Fruit fly (Drosophila melanogaster): ENCODE results near the gene IP3K2.

The IP3K2 gene

dm6 chrX:13258757-13259067 is 44.7 kb upstream of the IP3K2 start, which contains the start of gene comt (continued):
- TF ChIP-seq corto (GFP tag; optimal IDR thresholded peaks at IDR 0.05) (no peak), CTCF (GFP tag; optimal IDR thresholded peaks at IDR 0.05) (no peak), C15 (GFP tag; IDR thresholded peaks at IDR 0.05) (no peak), CG1792 (GFP tag; optimal IDR thresholded peaks at IDR 0.05) (no peak), ken (GFP tag; IDR thresholded peaks at IDR 0.05) (peak; percentile 30; the same call in 1 of the 3 replicates), tll (GFP tag; optimal IDR thresholded peaks at IDR 0.05) (no peak), CG17359 (tag; optimal IDR thresholded peaks at IDR 0.05) (peak; percentile 67), sr (GFP tag; IDR thresholded peaks at IDR 0.05) (no peak), CG43689 (GFP tag; IDR thresholded peaks at IDR 0.05) (no peak), CG2120 (GFP tag; optimal IDR thresholded peaks at IDR 0.05) (peak; percentile 23), pnt (GFP tag; optimal IDR thresholded peaks at IDR 0.05) (no peak), CG9876 (GFP tag; optimal IDR thresholded peaks at IDR 0.05) (no peak), Dbx (GFP tag; IDR thresholded peaks at IDR 0.05) (0 out of 3 replicates have a peak, but pooled peaks have one; percentile 59), CG7271 (tag; optimal IDR thresholded peaks at IDR 0.05) (peak; percentile 38), CG17802 (tag; optimal IDR thresholded peaks at IDR 0.05) (no peak), CG2889 (GFP tag; IDR thresholded peaks at IDR 0.05) (no peak), cad (GFP tag; optimal IDR thresholded peaks at IDR 0.05) (no peak), CG12391 (tag; optimal IDR thresholded peaks at IDR 0.05) (peak; percentile 87), sna (GFP tag; IDR thresholded peaks at IDR 0.05; ENCODE audit: partially characterized antibody) (no peak), Neu2 (GFP tag; optimal IDR thresholded peaks at IDR 0.05; ENCODE audit: borderline replicate concordance) (no peak), Oli (tag; optimal IDR thresholded peaks at IDR 0.05) (peak; percentile 54), CG7357 (GFP tag; IDR thresholded peaks at IDR 0.05) (no peak), CG11695 (GFP tag; IDR thresholded peaks at IDR 0.05) (peak; percentile 68; the same call in 2 of the 3 replicates), PHDP (tag; optimal IDR thresholded peaks at IDR 0.05) (peak; percentile 72), CG9817 (tag; optimal IDR thresholded peaks at IDR 0.05) (peak; percentile 17), CG34376 (GFP tag; optimal IDR thresholded peaks at IDR 0.05) (no peak), tin (GFP tag; optimal IDR thresholded peaks at IDR 0.05) (peak; percentile 51), Dll (GFP tag; IDR thresholded peaks at IDR 0.05; ENCODE audit: partially characterized antibody) (no peak), CG9215 (GFP tag; IDR thresholded peaks at IDR 0.05) (no peak), rib (GFP tag; IDR thresholded peaks at IDR 0.05) (no peak), gcm2 (GFP tag; optimal IDR thresholded peaks at IDR 0.05) (no peak), gem (tag; optimal IDR thresholded peaks at IDR 0.05) (peak; percentile 84), HmgZ (tag; optimal IDR thresholded peaks at IDR 0.05) (no peak), Lhr (GFP tag; optimal IDR thresholded peaks at IDR 0.05) (no peak), YL-1 (GFP tag; optimal IDR thresholded peaks at IDR 0.05) (no peak), CG4707 (GFP tag; optimal IDR thresholded peaks at IDR 0.05) (no peak), sima (GFP tag; optimal IDR thresholded peaks at IDR 0.05) (no peak), Fer2 (tag; optimal IDR thresholded peaks at IDR 0.05) (peak; percentile 45), toy (GFP tag; IDR thresholded peaks at IDR 0.05) (no peak), oc (tag; optimal IDR thresholded peaks at IDR 0.05) (peak; percentile 50), Dref (GFP tag; IDR thresholded peaks at IDR 0.05) (no peak), mirr (GFP tag; optimal IDR thresholded peaks at IDR 0.05) (no peak), Vsx1 (GFP tag; optimal IDR thresholded peaks at IDR 0.05) (no peak), D19B (GFP tag; optimal IDR thresholded peaks at IDR 0.05) (peak; percentile 36), CG12155 (GFP tag; optimal IDR thresholded peaks at IDR 0.05) (no peak), CG11504 (tag; optimal IDR thresholded peaks at IDR 0.05) (no peak), Hr3 (GFP tag; optimal IDR thresholded peaks at IDR 0.05) (peak; percentile 56), phol (tag; optimal IDR thresholded peaks at IDR 0.05) (peak; percentile 75), CG33213 (GFP tag; optimal IDR thresholded peaks at IDR 0.05) (no peak), ftz-f1 (GFP tag; optimal IDR thresholded peaks at IDR 0.05) (no peak), ERR (GFP tag; optimal IDR thresholded peaks at IDR 0.05) (no peak), al (GFP tag; IDR thresholded peaks at IDR 0.05) (no peak; the same call in 1 of the 2 replicates)

Measured in whole organism, embryonic.